Worm (Caenorhabditis elegans): ENCODE data around the gene T24E12.3.

DNA sequence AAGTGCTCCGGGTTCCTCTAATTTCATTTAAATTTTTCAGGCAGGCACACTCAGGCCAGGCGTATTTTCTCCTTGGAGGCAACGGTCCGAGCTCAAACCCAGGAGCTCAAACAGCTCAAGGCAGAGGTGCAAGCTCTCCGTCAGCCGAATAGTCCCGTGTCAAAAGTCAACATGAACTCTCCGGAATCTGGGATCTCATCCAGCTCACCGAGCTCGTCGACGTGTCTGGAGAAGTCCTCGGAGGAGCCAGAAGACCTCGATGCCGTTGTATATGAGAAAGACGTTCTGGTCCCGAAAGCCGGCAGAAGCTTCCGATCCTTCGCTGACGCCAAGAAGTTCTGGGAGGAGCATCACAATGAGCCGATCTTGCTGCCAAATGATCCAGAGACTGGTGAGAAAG, 9.9 kb downstream of the T24E12.3 start:
- TF ChIP-seq unc-86 (tag; optimal IDR thresholded peaks at IDR 0.05) (no peak), K09A11.1 (tag; optimal IDR thresholded peaks at IDR 0.05; ENCODE audit: insufficient read depth) (no peak), nfya-1 (tag; optimal IDR thresholded peaks at IDR 0.05) (no peak), ceh-9 (tag; optimal IDR thresholded peaks at IDR 0.05) (no peak), nhr-232 (tag; optimal IDR thresholded peaks at IDR 0.05) (no peak)

All from whole organism, late embryonic.